Worm (Caenorhabditis elegans) whole organism, late embryonic: ENCODE data around the gene C01B10.11.

Experiments used
- F13H6.1 ChIP-seq: sonication (generic microtip); optimal IDR thresholded peaks from 2 replicates; lab custom pipeline; 2016; ENCODE audit warnings: missing genetic modification characterization, missing compliant biosample characterization
- ceh-14 ChIP-seq: sonication (generic microtip); optimal IDR thresholded peaks from 2 replicates; lab custom pipeline; 2016; ENCODE audit warnings: missing genotype, missing genetic modification characterization, missing compliant biosample characterization
- ceh-34 ChIP-seq: sonication (generic microtip); optimal IDR thresholded peaks from 2 replicates; lab custom pipeline; 2016; ENCODE audit warnings: mild to moderate bottlenecking, missing genetic modification characterization, missing compliant biosample characterization
- dmd-4 ChIP-seq: sonication (generic microtip); optimal IDR thresholded peaks from 2 replicates; lab custom pipeline; 2016; ENCODE audit warnings: borderline replicate concordance, missing genetic modification characterization, missing compliant biosample characterization
- ets-4 ChIP-seq: sonication (generic microtip); optimal IDR thresholded peaks from 2 replicates; lab custom pipeline; 2016; ENCODE audit warnings: missing genetic modification characterization, missing compliant biosample characterization
- hlh-30 ChIP-seq: sonication (generic microtip); optimal IDR thresholded peaks from 2 replicates; lab custom pipeline; 2017; ENCODE audit warnings: antibody characterized with exemption, missing genetic modification characterization, missing compliant biosample characterization; ENCODE audit not compliant: insufficient read depth
- madf-2 ChIP-seq: sonication (generic microtip); optimal IDR thresholded peaks from 2 replicates; lab custom pipeline; 2017; ENCODE audit warnings: missing genetic modification characterization, missing compliant biosample characterization
- pha-4 ChIP-seq: fragments of 150-350 bp; optimal IDR thresholded peaks from 2 replicates; lab custom pipeline; 2018; ENCODE audit warnings: missing biosample characterization, missing genetic modification reagents, missing genetic modification characterization
- sox-4 ChIP-seq: sonication (generic microtip); optimal IDR thresholded peaks from 2 replicates; lab custom pipeline; 2017; ENCODE audit warnings: mild to moderate bottlenecking, missing genetic modification characterization, inconsistent platforms, missing compliant biosample characterization

- TF ChIP-seq F13H6.1 (tag; lab: Kevin White, UChicago) (no peak), dmd-4 (tag; lab: Kevin White, UChicago) (no peak), hlh-30 (tag; lab: Kevin White, UChicago) (no peak), ceh-14 (tag; lab: Kevin White, UChicago) (no peak), madf-2 (tag; lab: Kevin White, UChicago) (no peak), ceh-34 (tag; lab: Kevin White, UChicago) (no peak), ets-4 (tag; lab: Kevin White, UChicago) (no peak), pha-4 (tag; lab: Kevin White, UChicago) (no peak), sox-4 (tag; lab: Kevin White, UChicago) (no peak)
Measured at ce11 chrIV:6667898-6668297, 10.1 kb downstream of the C01B10.11 start, which contains the start of gene Y73B6A.1.
